Worm (Caenorhabditis elegans): ENCODE data around the gene cest-7.

cest-7 gene

ce11 chrX:12275577-12275976 lies 45.8 kb downstream of the cest-7 start, which contains the start of gene C04B4.6:
Gene C04B4.6 (minus strand): TSS chrX:12275677.
- TF ChIP-seq daf-8 (GFP tag; IDR thresholded peaks at IDR 0.05) (no peak), F10B5.3 (tag; optimal IDR thresholded peaks at IDR 0.05) (no peak), nhr-10 (tag; optimal IDR thresholded peaks at IDR 0.05) (no peak), nhr-6 (tag; optimal IDR thresholded peaks at IDR 0.05) (no peak), ceh-20 (GFP tag; IDR thresholded peaks at IDR 0.05) (no peak), Y5F2A.4 (GFP tag; optimal IDR thresholded peaks at IDR 0.05) (no peak), lim-7 (GFP tag; IDR thresholded peaks at IDR 0.05) (no peak), zfp-2 (tag; optimal IDR thresholded peaks at IDR 0.05) (no peak), ceh-62 (tag; optimal IDR thresholded peaks at IDR 0.05) (no peak), egl-43 (GFP tag; IDR thresholded peaks at IDR 0.05) (no peak), F26F4.8 (GFP tag; conservative IDR thresholded peaks at IDR 0.05) (no peak)

ce11 chrX:12280477-12280876 lies 50.7 kb downstream of the cest-7 start, which contains the start of gene C04B4.1:
Gene C04B4.1 (plus strand): TSS chrX:12280777.
- TF ChIP-seq ctbp-1 (GFP tag; IDR thresholded peaks at IDR 0.05), result no peak
- no peak for TF ChIP-seq hmg-1.1 (GFP tag; IDR thresholded peaks at IDR 0.05)
- TF ChIP-seq dmd-9 (GFP tag; IDR thresholded peaks at IDR 0.05), result no peak
- no peak for TF ChIP-seq rbr-2 (tag; optimal IDR thresholded peaks at IDR 0.05)
- TF ChIP-seq mxl-3 (GFP tag; optimal IDR thresholded peaks at IDR 0.05), result no peak
- TF ChIP-seq mes-2 (tag; optimal IDR thresholded peaks at IDR 0.05; ENCODE audit: poor library complexity, severe bottlenecking), result no peak
- no peak for TF ChIP-seq nhr-102 (tag; optimal IDR thresholded peaks at IDR 0.05)
- TF ChIP-seq nhr-77 (tag; optimal IDR thresholded peaks at IDR 0.05), result no peak
- TF ChIP-seq nhr-11 (tag; optimal IDR thresholded peaks at IDR 0.05), result no peak
- TF ChIP-seq ceh-82 (tag; optimal IDR thresholded peaks at IDR 0.05), result no peak
- TF ChIP-seq snpc-4 (tag; optimal IDR thresholded peaks at IDR 0.05), result no peak
- TF ChIP-seq Y5F2A.4 (GFP tag; optimal IDR thresholded peaks at IDR 0.05), result no peak
- no peak for TF ChIP-seq lsy-2 (tag; optimal IDR thresholded peaks at IDR 0.05)
